Worm (Caenorhabditis elegans) whole organism, midembryonic: Measurements from ENCODE around the gene pax-2.

ENCODE experiments used
- T22C8.4 ChIP-seq: fragments of 200-800 bp; sonication (Bioruptor generic); IDR thresholded peaks from 2 replicates; pipeline ENCODE4 v1.3.6; 2022; ENCODE audit warnings: missing genetic modification characterization, missing compliant biosample characterization
- cog-1 ChIP-seq: sonication (generic microtip); optimal IDR thresholded peaks from 2 replicates; lab custom pipeline; 2016; ENCODE audit warnings: missing genetic modification characterization, missing compliant biosample characterization
- flt-1 ChIP-seq: fragments of 200-800 bp; sonication (Bioruptor generic); IDR thresholded peaks from 2 replicates; pipeline ENCODE4 v1.3.6; 2022; ENCODE audit warnings: missing genetic modification characterization, missing compliant biosample characterization
- klf-2 ChIP-seq: fragments of 200-800 bp; sonication (Bioruptor generic); conservative IDR thresholded peaks from 2 replicates; pipeline ENCODE4 v1.3.6; 2022; ENCODE audit warnings: missing genetic modification reagents, missing genetic modification characterization, missing compliant biosample characterization
- med-1 ChIP-seq: sonication (generic microtip); optimal IDR thresholded peaks from 2 replicates; lab custom pipeline; 2017; ENCODE audit warnings: missing genetic modification characterization, mild to moderate bottlenecking, missing compliant biosample characterization, antibody characterized with exemption, missing genetic modification reagents; ENCODE audit not compliant: insufficient read depth
- ref-1 ChIP-seq: fragments of 200-800 bp; sonication (Bioruptor generic); conservative IDR thresholded peaks from 2 replicates; pipeline ENCODE4 v1.3.6; 2022; ENCODE audit warnings: missing genetic modification reagents, missing genetic modification characterization, missing compliant biosample characterization
- tab-1 ChIP-seq: fragments of 200-800 bp; sonication (Bioruptor generic); IDR thresholded peaks from 2 replicates; pipeline ENCODE4 v1.3.6; 2022; ENCODE audit warnings: missing genetic modification characterization, missing compliant biosample characterization
- ztf-29 ChIP-seq: fragments of 200-800 bp; sonication (Bioruptor generic); IDR thresholded peaks from 2 replicates; pipeline ENCODE4 v1.3.6; 2022; ENCODE audit warnings: missing genetic modification reagents, missing genetic modification characterization, missing compliant biosample characterization

DNA sequence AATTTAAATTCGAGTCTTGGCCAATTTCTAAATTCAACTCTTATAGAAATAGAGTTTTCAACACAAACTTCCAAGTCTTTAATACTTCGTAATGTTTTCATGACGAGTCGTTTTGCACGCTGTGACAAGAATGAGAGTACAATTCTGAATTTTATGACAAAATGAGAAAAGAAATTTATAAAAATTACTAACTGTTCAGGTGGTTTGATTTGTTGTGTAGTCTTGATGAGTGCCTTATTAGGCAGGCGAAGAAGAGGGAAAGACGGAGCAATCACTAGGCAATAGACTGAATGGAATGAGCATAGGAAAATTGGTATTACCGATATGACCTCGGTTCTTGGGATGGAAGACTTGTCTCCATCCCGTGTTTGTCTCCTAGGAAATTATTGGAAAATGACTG is 15.8 kb upstream of the pax-2 start, which contains the start of gene F30B5.11:
- TF ChIP-seq cog-1 (tag; lab: Kevin White, UChicago) (no peak), tab-1 (GFP tag; lab: Robert Waterston, UW) (no peak), flt-1 (no peak), med-1 (GFP tag; lab: Kevin White, UChicago) (no peak), klf-2 (GFP tag; lab: Robert Waterston, UW) (no peak), T22C8.4 (no peak), ref-1 (GFP tag; lab: Robert Waterston, UW) (no peak), ztf-29 (no peak)
